Fruit fly (Drosophila melanogaster) whole organism, embryonic: ENCODE data around the gene Pax.

Experiments
- Abd-B ChIP-seq: fragments of 200-800 bp; sonication (Bioruptor generic); optimal IDR thresholded peaks from 2 replicates; lab custom pipeline; 2018; ENCODE audit warnings: missing biosample characterization, mild to moderate bottlenecking, missing genetic modification characterization, moderate library complexity
- Adf1 ChIP-seq: fragments of 200-800 bp; sonication (Bioruptor generic); IDR thresholded peaks from 2 replicates; pipeline ENCODE4 v1.3.6; 2022; ENCODE audit warnings: missing biosample characterization, missing genetic modification characterization
- CG10431 ChIP-seq: fragments of 200-800 bp; sonication (Bioruptor generic); optimal IDR thresholded peaks from 3 replicates; lab custom pipeline; 2018; ENCODE audit warnings: missing biosample characterization, mild to moderate bottlenecking, missing genetic modification characterization
- CG11247 ChIP-seq: fragments of 200-800 bp; sonication (Bioruptor generic); IDR thresholded peaks from 2 replicates; pipeline ENCODE4 v1.3.6; 2022; ENCODE audit warnings: missing biosample characterization, missing genetic modification characterization
- CG14441 ChIP-seq: fragments of 200-800 bp; sonication (Bioruptor generic); IDR thresholded peaks from 2 replicates; pipeline ENCODE4 v1.3.6; 2022; ENCODE audit warnings: missing biosample characterization, missing genetic modification characterization
- CG15073 ChIP-seq: fragments of 200-800 bp; sonication (Bioruptor generic); optimal IDR thresholded peaks from 2 replicates; lab custom pipeline; 2016; ENCODE audit warnings: missing biosample characterization, missing genetic modification characterization
- CG15479 ChIP-seq: fragments of 200-800 bp; sonication (Bioruptor generic); optimal IDR thresholded peaks from 3 replicates; lab custom pipeline; 2019; ENCODE audit warnings: missing biosample characterization, mild to moderate bottlenecking, missing genetic modification characterization, moderate library complexity
- CG16815 ChIP-seq: fragments of 200-800 bp; sonication (Bioruptor generic); optimal IDR thresholded peaks from 3 replicates; lab custom pipeline; 2017; ENCODE audit warnings: missing biosample characterization, mild to moderate bottlenecking, missing genetic modification characterization
- CG32767 ChIP-seq: fragments of 200-800 bp; sonication (Bioruptor generic); IDR thresholded peaks from 2 replicates; pipeline ENCODE4 v1.3.6; 2022; ENCODE audit warnings: missing biosample characterization, missing genetic modification characterization
- CG3281 ChIP-seq: fragments of 200-800 bp; sonication (Bioruptor generic); optimal IDR thresholded peaks from 3 replicates; lab custom pipeline; 2017; ENCODE audit warnings: missing biosample characterization, mild to moderate bottlenecking, missing genetic modification characterization
- CG3407 ChIP-seq: fragments of 200-800 bp; sonication (Bioruptor generic); optimal IDR thresholded peaks from 2 replicates; lab custom pipeline; 2018; ENCODE audit warnings: missing biosample characterization, mild to moderate bottlenecking, missing genetic modification characterization
- CG43689 ChIP-seq: fragments of 200-800 bp; sonication (Bioruptor generic); IDR thresholded peaks from 2 replicates; pipeline ENCODE4 v1.3.6; 2022; ENCODE audit warnings: missing biosample characterization, missing genetic modification characterization
- CG7987 ChIP-seq: fragments of 200-800 bp; sonication (Bioruptor generic); optimal IDR thresholded peaks from 2 replicates; lab custom pipeline; 2018; ENCODE audit warnings: missing biosample characterization, mild to moderate bottlenecking, missing genetic modification characterization, moderate library complexity
- CG9609 ChIP-seq: fragments of 200-800 bp; sonication (Bioruptor generic); optimal IDR thresholded peaks from 3 replicates; lab custom pipeline; 2016; ENCODE audit warnings: missing biosample characterization, missing genetic modification characterization
- Dfd ChIP-seq, 2 experiments: fragments of >200 bp; optimal IDR thresholded peaks; 2 replicates each; lab custom pipeline; 2017; ENCODE audit warnings: missing biosample characterization in 2 of 2, missing genetic modification characterization in 2 of 2
- Ets97D ChIP-seq: fragments of 200-800 bp; sonication (Bioruptor generic); optimal IDR thresholded peaks from 3 replicates; lab custom pipeline; 2016; ENCODE audit warnings: missing biosample characterization, missing genetic modification characterization
- Mad ChIP-seq: fragments of 200-800 bp; sonication (Bioruptor generic); optimal IDR thresholded peaks from 2 replicates; lab custom pipeline; 2016; ENCODE audit warnings: missing biosample characterization, missing genetic modification characterization
- NfI ChIP-seq: fragments of 200-800 bp; sonication (Bioruptor generic); optimal IDR thresholded peaks from 3 replicates; lab custom pipeline; 2018; ENCODE audit warnings: missing biosample characterization, mild to moderate bottlenecking, missing genetic modification characterization, moderate library complexity
- Spps ChIP-seq: fragments of 200-800 bp; sonication (Bioruptor generic); optimal IDR thresholded peaks from 2 replicates; lab custom pipeline; 2018; ENCODE audit warnings: missing biosample characterization, mild to moderate bottlenecking, missing genetic modification characterization
- Stat92E ChIP-seq, 3 experiments: fragments of >200 bp in 2 of 3; fragments of 200-800 bp in 1 of 3; sonication (Bioruptor generic) in 1 of 3; optimal IDR thresholded peaks; 2 replicates each; lab custom pipeline; 2017 to 2019; ENCODE audit warnings: missing biosample characterization in 3 of 3, missing genetic modification characterization in 3 of 3, mild to moderate bottlenecking in 1 of 3, moderate library complexity in 1 of 3
- Tbp ChIP-seq: fragments of >200 bp; optimal IDR thresholded peaks from 2 replicates; lab custom pipeline; 2018; ENCODE audit warnings: missing biosample characterization, missing genetic modification characterization
- Vsx1 ChIP-seq: fragments of 200-800 bp; sonication (Bioruptor generic); optimal IDR thresholded peaks from 2 replicates; lab custom pipeline; 2017; ENCODE audit warnings: missing biosample characterization, mild to moderate bottlenecking, missing genetic modification characterization, missing genetic modification reagents
- Xbp1 ChIP-seq: fragments of 200-800 bp; sonication (Bioruptor generic); optimal IDR thresholded peaks from 3 replicates; lab custom pipeline; 2016; ENCODE audit warnings: missing biosample characterization, mild to moderate bottlenecking, missing genetic modification characterization
- ab ChIP-seq: fragments of 200-800 bp; sonication (Bioruptor generic); optimal IDR thresholded peaks from 2 replicates; lab custom pipeline; 2016; ENCODE audit warnings: missing biosample characterization, missing genetic modification characterization
- bcd ChIP-seq: fragments of 200-800 bp; sonication (Bioruptor generic); optimal IDR thresholded peaks from 2 replicates; lab custom pipeline; 2017; ENCODE audit warnings: missing biosample characterization, mild to moderate bottlenecking, missing genetic modification characterization
- btn ChIP-seq: fragments of 200-800 bp; sonication (Bioruptor generic); optimal IDR thresholded peaks from 2 replicates; lab custom pipeline; 2016; ENCODE audit warnings: missing biosample characterization, missing genetic modification characterization
- cato ChIP-seq: fragments of 200-800 bp; sonication (Bioruptor generic); optimal IDR thresholded peaks from 2 replicates; lab custom pipeline; 2016; ENCODE audit warnings: missing biosample characterization, missing genetic modification characterization, borderline replicate concordance
- chif ChIP-seq, 2 experiments: fragments of 200-800 bp; sonication (Bioruptor generic); optimal IDR thresholded peaks; 3 replicates each; lab custom pipeline; 2016; ENCODE audit warnings: missing biosample characterization in 2 of 2, missing genetic modification characterization in 2 of 2
- cwo ChIP-seq: fragments of 200-800 bp; sonication (Bioruptor generic); optimal IDR thresholded peaks from 3 replicates; lab custom pipeline; 2017; ENCODE audit warnings: missing biosample characterization, missing genetic modification characterization, mild to moderate bottlenecking, moderate library complexity, missing genetic modification reagents
- dm ChIP-seq: fragments of 200-800 bp; sonication (Bioruptor generic); optimal IDR thresholded peaks from 3 replicates; lab custom pipeline; 2016; ENCODE audit warnings: missing biosample characterization, missing genetic modification characterization
- esg ChIP-seq: fragments of 200-800 bp; sonication (Bioruptor generic); conservative IDR thresholded peaks from 2 replicates; pipeline ENCODE4 v1.3.6; 2022; ENCODE audit warnings: missing biosample characterization, missing genetic modification characterization
- grau ChIP-seq: fragments of 200-800 bp; optimal IDR thresholded peaks from 3 replicates; lab custom pipeline; 2019; ENCODE audit warnings: missing biosample characterization, mild to moderate bottlenecking, missing genetic modification characterization, moderate library complexity
- hb ChIP-seq: fragments of 200-800 bp; sonication (Bioruptor generic); IDR thresholded peaks from 3 replicates; pipeline ENCODE4 v1.3.6; 2022; ENCODE audit warnings: missing biosample characterization, missing genetic modification characterization; ENCODE audit not compliant: partially characterized antibody
- insv ChIP-seq, 2 experiments: fragments of 200-800 bp; sonication (Bioruptor generic); optimal IDR thresholded peaks; 3 replicates each; lab custom pipeline; 2016 to 2018; ENCODE audit warnings: missing biosample characterization in 2 of 2, missing genetic modification characterization in 2 of 2
- ken ChIP-seq: fragments of 200-800 bp; sonication (Bioruptor generic); IDR thresholded peaks from 3 replicates; pipeline ENCODE4 v1.3.6; 2022; ENCODE audit warnings: missing biosample characterization, missing genetic modification characterization
- lab ChIP-seq: fragments of 200-800 bp; sonication (Bioruptor generic); optimal IDR thresholded peaks from 3 replicates; lab custom pipeline; 2017; ENCODE audit warnings: missing biosample characterization, missing genetic modification characterization, mild to moderate bottlenecking, moderate library complexity, missing genetic modification reagents
- pan ChIP-seq, 4 experiments: fragments of >200 bp in 3 of 4; fragments of 200-800 bp in 1 of 4; sonication (Bioruptor generic) in 1 of 4; optimal IDR thresholded peaks in 3 of 4; IDR thresholded peaks in 1 of 4; 2 replicates each; pipeline versions ENCODE4 v1.3.6 to Lab custom; 2017 to 2022; ENCODE audit warnings: missing biosample characterization in 2 of 4, missing genetic modification characterization in 2 of 4, mixed read lengths in 1 of 4
- pita ChIP-seq: fragments of 200-800 bp; sonication (Bioruptor generic); optimal IDR thresholded peaks from 2 replicates; lab custom pipeline; 2017; ENCODE audit warnings: missing biosample characterization, mild to moderate bottlenecking, missing genetic modification characterization
- pros ChIP-seq: fragments of 200-800 bp; sonication (Bioruptor generic); optimal IDR thresholded peaks from 3 replicates; lab custom pipeline; 2019; ENCODE audit warnings: missing biosample characterization, mild to moderate bottlenecking, missing genetic modification characterization, moderate library complexity
- sens-2 ChIP-seq: fragments of 200-800 bp; sonication (Bioruptor generic); IDR thresholded peaks from 2 replicates; pipeline ENCODE4 v1.3.6; 2022; ENCODE audit warnings: missing biosample characterization, missing genetic modification characterization
- sima ChIP-seq: fragments of 200-800 bp; sonication (Bioruptor generic); optimal IDR thresholded peaks from 2 replicates; lab custom pipeline; 2016; ENCODE audit warnings: missing biosample characterization, missing genetic modification characterization
- tna ChIP-seq: fragments of 200-800 bp; sonication (Bioruptor generic); IDR thresholded peaks from 2 replicates; pipeline ENCODE4 v1.3.6; 2022; ENCODE audit warnings: missing biosample characterization, missing genetic modification characterization; ENCODE audit not compliant: partially characterized antibody
- trem ChIP-seq: fragments of 200-800 bp; optimal IDR thresholded peaks from 3 replicates; lab custom pipeline; 2019; ENCODE audit warnings: missing biosample characterization, mild to moderate bottlenecking, missing genetic modification characterization, moderate library complexity
- twi ChIP-seq: fragments of 200-800 bp; optimal IDR thresholded peaks from 2 replicates; lab custom pipeline; 2019; ENCODE audit warnings: missing biosample characterization, mild to moderate bottlenecking, missing genetic modification characterization, moderate library complexity
- tx ChIP-seq: fragments of 200-800 bp; sonication (Bioruptor generic); optimal IDR thresholded peaks from 2 replicates; lab custom pipeline; 2016; ENCODE audit warnings: missing biosample characterization, missing genetic modification characterization
- vfl ChIP-seq: fragments of 200-800 bp; sonication (Bioruptor generic); optimal IDR thresholded peaks from 2 replicates; lab custom pipeline; 2016; ENCODE audit warnings: missing biosample characterization, missing genetic modification characterization
- vvl ChIP-seq: fragments of 200-800 bp; sonication (Bioruptor generic); IDR thresholded peaks from 2 replicates; pipeline ENCODE4 v1.3.6; 2022; ENCODE audit warnings: missing biosample characterization, missing genetic modification characterization

Pax gene

dm6 chr2L:19416602-19417497, 9.5 kb downstream of the Pax start, which contains the start of gene Lectin-galC1 (continued):
- peak; percentile 80 for TF ChIP-seq twi (tag; lab: Kevin White, UChicago)
- TF ChIP-seq CG16815 (GFP tag; lab: Kevin White, UChicago): peak; percentile 72
- TF ChIP-seq pita (GFP tag; lab: Kevin White, UChicago): no peak
- TF ChIP-seq vfl (GFP tag; lab: Kevin White, UChicago): peak; percentile 50
- TF ChIP-seq CG7987 (GFP tag; lab: Kevin White, UChicago): peak; percentile 8
- TF ChIP-seq CG11247 (GFP tag; lab: Robert Waterston, UW): peak; percentile 70; the same call in 1 of the 2 replicates
- peak; percentile 71 for TF ChIP-seq CG3281 (GFP tag; lab: Kevin White, UChicago)
- peak; percentile 56 for TF ChIP-seq CG15073
- no peak for TF ChIP-seq Dfd (GFP tag; optimal IDR thresholded peaks at IDR 0.05; lab: Kevin White, UChicago)
- TF ChIP-seq vvl (GFP tag; lab: Robert Waterston, UW): peak; percentile 92
- peak; percentile 84 for TF ChIP-seq tx (GFP tag; lab: Kevin White, UChicago)
- TF ChIP-seq btn: peak; percentile 78
- no peak for TF ChIP-seq Tbp
- peak; percentile 75 for TF ChIP-seq esg (GFP tag; lab: Robert Waterston, UW)
- peak; percentile 47 for TF ChIP-seq CG10431
- TF ChIP-seq trem (tag; lab: Kevin White, UChicago): peak; percentile 81
- TF ChIP-seq sima (GFP tag; lab: Kevin White, UChicago): peak; percentile 49
- peak; percentile 57 for TF ChIP-seq Spps (tag; lab: Kevin White, UChicago)
- TF ChIP-seq NfI (GFP tag; lab: Kevin White, UChicago): peak; percentile 79
- TF ChIP-seq ab (GFP tag; lab: Kevin White, UChicago): peak; percentile 70
- TF ChIP-seq lab (GFP tag; lab: Kevin White, UChicago): peak; percentile 83
- TF ChIP-seq Adf1 (GFP tag; lab: Robert Waterston, UW): 0 out of 2 replicates have a peak, but pooled peaks have one; percentile 39
- TF ChIP-seq CG32767 (GFP tag; lab: Robert Waterston, UW): peak; percentile 86
- peak; percentile 87 for TF ChIP-seq CG3407
- peak; percentile 67 for TF ChIP-seq cato (GFP tag; lab: Kevin White, UChicago)
- TF ChIP-seq Stat92E (GFP tag; optimal IDR thresholded peaks at IDR 0.05; lab: Kevin White, UChicago): peak in 1 of 3 experiments; percentile 25
- peak; percentile 78 for TF ChIP-seq sens-2 (GFP tag; lab: Robert Waterston, UW)
- peak; percentile 75 for TF ChIP-seq dm
- peak; percentile 83 for TF ChIP-seq Mad
- TF ChIP-seq grau (tag; lab: Kevin White, UChicago): peak; percentile 85
- TF ChIP-seq tna (GFP tag; lab: Robert Waterston, UW): no peak
- peak; percentile 56 for TF ChIP-seq Ets97D (GFP tag; lab: Kevin White, UChicago)
- TF ChIP-seq pros (GFP tag; lab: Kevin White, UChicago): no peak
- peak; percentile 53 for TF ChIP-seq Vsx1 (GFP tag; lab: Kevin White, UChicago)
- TF ChIP-seq insv (GFP tag; optimal IDR thresholded peaks at IDR 0.05; lab: Kevin White, UChicago): peak in 1 of 2 experiments; percentile 16
- TF ChIP-seq chif (GFP tag; optimal IDR thresholded peaks at IDR 0.05; lab: Kevin White, UChicago): peak; percentile 90 to 94
- peak; percentile 65 for TF ChIP-seq cwo
- no peak for TF ChIP-seq pan (optimal IDR thresholded peaks at IDR 0.05; lab: Kevin White, UChicago)
- peak in 1 of 2 experiments; percentile 88 for TF ChIP-seq pan (GFP tag; optimal IDR thresholded peaks at IDR 0.05 in 1 of 2, IDR thresholded peaks at IDR 0.05 in 1 of 2)
- TF ChIP-seq Abd-B (GFP tag; lab: Kevin White, UChicago): peak; percentile 80
- TF ChIP-seq hb: no peak
- no peak for TF ChIP-seq CG15479 (GFP tag; lab: Kevin White, UChicago)
- peak; percentile 86 for TF ChIP-seq CG9609 (GFP tag; lab: Kevin White, UChicago)
- peak; percentile 58 for TF ChIP-seq CG43689 (GFP tag; lab: Robert Waterston, UW)
- peak; percentile 91 for TF ChIP-seq Xbp1
- peak; percentile 81 for TF ChIP-seq bcd
- TF ChIP-seq ken (GFP tag; lab: Robert Waterston, UW): peak; percentile 87
- TF ChIP-seq CG14441 (GFP tag; lab: Robert Waterston, UW): peak; percentile 83
